Worm (Caenorhabditis elegans): ENCODE measurements around the gene str-8.

ce11 chrV:15798108-15798507, 43.3 kb downstream of the str-8 start, which contains the start of gene T26E4.10:
- TF ChIP-seq ceh-9 (tag; optimal IDR thresholded peaks at IDR 0.05) (no peak), ceh-45 (GFP tag; IDR thresholded peaks at IDR 0.05) (no peak), pha-4 (tag; optimal IDR thresholded peaks at IDR 0.05) (no peak), npax-4 (tag; optimal IDR thresholded peaks at IDR 0.05) (no peak), elt-2 (tag; optimal IDR thresholded peaks at IDR 0.05) (no peak), nhr-11 (tag; optimal IDR thresholded peaks at IDR 0.05) (no peak)
